Fruit fly (Drosophila melanogaster): ENCODE data around the gene Tektin-C.

DNA sequence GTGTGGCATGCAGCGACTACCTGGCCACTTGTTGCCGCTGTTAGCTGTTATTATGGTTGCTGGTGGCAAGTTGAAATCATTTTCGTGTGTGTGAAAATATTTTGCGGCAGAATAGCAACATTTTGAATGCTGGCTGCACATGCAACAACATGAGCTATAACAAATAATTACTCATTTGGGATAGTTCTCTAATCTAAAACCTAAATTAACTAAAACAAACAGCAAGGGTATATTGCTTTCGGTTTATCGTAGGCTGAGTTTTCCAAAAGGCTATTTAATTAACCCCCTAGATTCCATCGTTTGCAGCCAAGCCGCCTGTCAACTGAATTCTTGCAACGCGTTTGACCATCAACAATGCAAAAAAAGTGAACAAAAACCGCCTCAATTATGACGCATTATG lies 38.5 kb upstream of the Tektin-C start:
- no peak for TF ChIP-seq pan (optimal IDR thresholded peaks at IDR 0.05)
- no peak for TF ChIP-seq psq (optimal IDR thresholded peaks at IDR 0.05)
- no peak for TF ChIP-seq EcR (GFP tag; optimal IDR thresholded peaks at IDR 0.05)
